Fruit fly (Drosophila melanogaster) whole organism, pupa: ENCODE measurements around the gene CG16713.

Source experiments
- CG12605 ChIP-seq: fragments of 200-800 bp; sonication (Bioruptor generic); IDR thresholded peaks from 2 replicates; pipeline ENCODE4 v1.3.6; 2022; ENCODE audit warnings: missing biosample characterization, missing genetic modification characterization
- CG8301 ChIP-seq: fragments of 200-800 bp; sonication (Bioruptor generic); optimal IDR thresholded peaks from 2 replicates; lab custom pipeline; 2018; ENCODE audit warnings: missing biosample characterization, mild to moderate bottlenecking, missing genetic modification characterization

- TF ChIP-seq CG8301 (tag; lab: Kevin White, UChicago) (no peak), CG12605 (no peak)
Measured at dm6 chr2L:3681338-3681737, 13.9 kb downstream of the CG16713 start.
